Fruit fly (Drosophila melanogaster) whole organism, embryonic: ENCODE data around the gene Mettl5.
A peak's percentile ranks its signal among the peaks of the same experiment; 100 is the strongest.

Experiments used
- Aef1 ChIP-seq: fragments of 200-800 bp; sonication (Bioruptor generic); IDR thresholded peaks from 3 replicates; pipeline ENCODE4 v1.3.6; 2022; ENCODE audit warnings: missing biosample characterization, missing genetic modification characterization
- CG10147 ChIP-seq: fragments of 200-800 bp; sonication (Bioruptor generic); optimal IDR thresholded peaks from 2 replicates; lab custom pipeline; 2019; ENCODE audit warnings: missing biosample characterization, mild to moderate bottlenecking, missing genetic modification characterization, moderate library complexity
- CG10654 ChIP-seq: fragments of 200-800 bp; sonication (Bioruptor generic); optimal IDR thresholded peaks from 2 replicates; lab custom pipeline; 2016; ENCODE audit warnings: missing biosample characterization, missing genetic modification characterization
- CG11696 ChIP-seq: fragments of 200-800 bp; sonication (Bioruptor generic); IDR thresholded peaks from 2 replicates; pipeline ENCODE4 v1.3.6; 2022; ENCODE audit warnings: missing biosample characterization, missing genetic modification characterization
- CG12236 ChIP-seq: fragments of 200-800 bp; sonication (Bioruptor generic); optimal IDR thresholded peaks from 2 replicates; lab custom pipeline; 2016; ENCODE audit warnings: missing biosample characterization, missing genetic modification characterization
- CG12299 ChIP-seq: fragments of 200-800 bp; sonication (Bioruptor generic); optimal IDR thresholded peaks from 2 replicates; lab custom pipeline; 2018; ENCODE audit warnings: missing biosample characterization, mild to moderate bottlenecking, missing genetic modification characterization
- CG12942 ChIP-seq: fragments of 200-800 bp; sonication (Bioruptor generic); optimal IDR thresholded peaks from 3 replicates; lab custom pipeline; 2016; ENCODE audit warnings: missing biosample characterization, missing genetic modification characterization
- CG14710 ChIP-seq: fragments of 200-800 bp; sonication (Bioruptor generic); optimal IDR thresholded peaks from 3 replicates; lab custom pipeline; 2019; ENCODE audit warnings: missing biosample characterization, mild to moderate bottlenecking, missing genetic modification characterization, moderate library complexity
- CG18619 ChIP-seq: fragments of 200-800 bp; sonication (Bioruptor generic); optimal IDR thresholded peaks from 3 replicates; lab custom pipeline; 2017; ENCODE audit warnings: missing biosample characterization, mild to moderate bottlenecking, missing genetic modification characterization
- CG2875 ChIP-seq: fragments of 200-800 bp; sonication (Bioruptor generic); optimal IDR thresholded peaks from 2 replicates; lab custom pipeline; 2017; ENCODE audit warnings: missing biosample characterization, mild to moderate bottlenecking, missing genetic modification characterization, missing genetic modification reagents
- CG2889 ChIP-seq: fragments of 200-800 bp; sonication (Bioruptor generic); IDR thresholded peaks from 3 replicates; pipeline ENCODE4 v1.3.6; 2022; ENCODE audit warnings: missing biosample characterization, missing genetic modification characterization
- CG3407 ChIP-seq: fragments of 200-800 bp; sonication (Bioruptor generic); optimal IDR thresholded peaks from 2 replicates; lab custom pipeline; 2018; ENCODE audit warnings: missing biosample characterization, mild to moderate bottlenecking, missing genetic modification characterization
- CG4617 ChIP-seq: fragments of 200-800 bp; sonication (Bioruptor generic); optimal IDR thresholded peaks from 3 replicates; lab custom pipeline; 2016; ENCODE audit warnings: missing biosample characterization, missing genetic modification characterization, borderline replicate concordance
- CG5180 ChIP-seq: fragments of 200-800 bp; sonication (Bioruptor generic); optimal IDR thresholded peaks from 3 replicates; lab custom pipeline; 2017; ENCODE audit warnings: missing biosample characterization, missing genetic modification characterization, mild to moderate bottlenecking, moderate library complexity, missing genetic modification reagents
- CG5245 ChIP-seq: fragments of 200-800 bp; sonication (Bioruptor generic); optimal IDR thresholded peaks from 3 replicates; lab custom pipeline; 2016; ENCODE audit warnings: missing biosample characterization, missing genetic modification characterization
- CG6813 ChIP-seq: fragments of 200-800 bp; sonication (Bioruptor generic); optimal IDR thresholded peaks from 2 replicates; lab custom pipeline; 2017; ENCODE audit warnings: missing biosample characterization, missing genetic modification characterization, mild to moderate bottlenecking, moderate library complexity, missing genetic modification reagents
- CG7271 ChIP-seq: fragments of 200-800 bp; sonication (Bioruptor generic); optimal IDR thresholded peaks from 2 replicates; lab custom pipeline; 2018; ENCODE audit warnings: missing biosample characterization, mild to moderate bottlenecking, missing genetic modification characterization, moderate library complexity
- CG7963 ChIP-seq: fragments of 200-800 bp; sonication (Bioruptor generic); IDR thresholded peaks from 3 replicates; pipeline ENCODE4 v1.3.6; 2022; ENCODE audit warnings: missing biosample characterization, missing genetic modification characterization; ENCODE audit not compliant: partially characterized antibody
- CG8281 ChIP-seq: fragments of 200-800 bp; sonication (Bioruptor generic); optimal IDR thresholded peaks from 2 replicates; lab custom pipeline; 2018; ENCODE audit warnings: missing biosample characterization, mild to moderate bottlenecking, missing genetic modification characterization, moderate library complexity
- CG8478 ChIP-seq: fragments of >200 bp; optimal IDR thresholded peaks from 2 replicates; lab custom pipeline; 2018
- CkIIα-i1 ChIP-seq: fragments of 200-800 bp; sonication (Bioruptor generic); IDR thresholded peaks from 2 replicates; pipeline ENCODE4 v1.3.6; 2022; ENCODE audit warnings: missing biosample characterization, missing genetic modification characterization
- CoRest ChIP-seq: fragments of 200-800 bp; sonication (Bioruptor generic); optimal IDR thresholded peaks from 3 replicates; lab custom pipeline; 2018; ENCODE audit warnings: missing biosample characterization, mild to moderate bottlenecking, missing genetic modification characterization, moderate library complexity
- D19B ChIP-seq: fragments of 200-800 bp; sonication (Bioruptor generic); optimal IDR thresholded peaks from 2 replicates; lab custom pipeline; 2017; ENCODE audit warnings: missing biosample characterization, mild to moderate bottlenecking, missing genetic modification characterization
- Dek ChIP-seq: fragments of 200-800 bp; sonication (Bioruptor generic); optimal IDR thresholded peaks from 3 replicates; lab custom pipeline; 2019; ENCODE audit warnings: missing biosample characterization, mild to moderate bottlenecking, missing genetic modification characterization, moderate library complexity
- Gug ChIP-seq: fragments of 200-800 bp; sonication (Bioruptor generic); IDR thresholded peaks from 4 replicates; pipeline ENCODE4 v1.3.6; 2022; ENCODE audit warnings: missing biosample characterization, missing genetic modification characterization
- Hsf ChIP-seq: fragments of 200-800 bp; sonication (Bioruptor generic); optimal IDR thresholded peaks from 3 replicates; lab custom pipeline; 2016; ENCODE audit warnings: missing biosample characterization, missing genetic modification characterization
- Nf-YA ChIP-seq: fragments of 200-800 bp; sonication (Bioruptor generic); IDR thresholded peaks from 2 replicates; pipeline ENCODE4 v1.3.6; 2022; ENCODE audit warnings: missing biosample characterization, missing genetic modification characterization
- Nf-YB ChIP-seq: fragments of 200-800 bp; sonication (Bioruptor generic); optimal IDR thresholded peaks from 3 replicates; lab custom pipeline; 2019; ENCODE audit warnings: missing biosample characterization, mild to moderate bottlenecking, missing genetic modification characterization, moderate library complexity
- PHDP ChIP-seq: fragments of 200-800 bp; sonication (Bioruptor generic); optimal IDR thresholded peaks from 3 replicates; lab custom pipeline; 2018; ENCODE audit warnings: missing biosample characterization, mild to moderate bottlenecking, missing genetic modification characterization, moderate library complexity
- Rx ChIP-seq: fragments of 200-800 bp; sonication (Bioruptor generic); IDR thresholded peaks from 2 replicates; pipeline ENCODE4 v1.3.6; 2022; ENCODE audit warnings: missing biosample characterization, missing genetic modification characterization
- Scr ChIP-seq: fragments of 200-800 bp; sonication (Bioruptor generic); IDR thresholded peaks from 2 replicates; pipeline ENCODE4 v1.3.6; 2022; ENCODE audit warnings: missing biosample characterization, missing genetic modification characterization; ENCODE audit not compliant: partially characterized antibody
- Ssrp ChIP-seq: fragments of 200-800 bp; sonication (Bioruptor generic); optimal IDR thresholded peaks from 2 replicates; lab custom pipeline; 2018; ENCODE audit warnings: missing biosample characterization, mild to moderate bottlenecking, missing genetic modification characterization, moderate library complexity
- Stat92E ChIP-seq, 3 experiments: fragments of >200 bp in 2 of 3; fragments of 200-800 bp in 1 of 3; sonication (Bioruptor generic) in 1 of 3; optimal IDR thresholded peaks; 2 replicates each; lab custom pipeline; 2017 to 2019; ENCODE audit warnings: missing biosample characterization in 3 of 3, missing genetic modification characterization in 3 of 3, mild to moderate bottlenecking in 1 of 3, moderate library complexity in 1 of 3
- Tbp ChIP-seq: fragments of >200 bp; optimal IDR thresholded peaks from 2 replicates; lab custom pipeline; 2018; ENCODE audit warnings: missing biosample characterization, missing genetic modification characterization
- aop ChIP-seq: fragments of 200-800 bp; sonication (Bioruptor generic); IDR thresholded peaks from 2 replicates; pipeline ENCODE4 v1.3.6; 2022; ENCODE audit warnings: missing biosample characterization, missing genetic modification characterization
- esg ChIP-seq: fragments of 200-800 bp; sonication (Bioruptor generic); conservative IDR thresholded peaks from 2 replicates; pipeline ENCODE4 v1.3.6; 2022; ENCODE audit warnings: missing biosample characterization, missing genetic modification characterization
- gem ChIP-seq: fragments of 200-800 bp; sonication (Bioruptor generic); optimal IDR thresholded peaks from 2 replicates; lab custom pipeline; 2019; ENCODE audit warnings: missing biosample characterization, mild to moderate bottlenecking, missing genetic modification characterization, moderate library complexity
- gsb-n ChIP-seq: fragments of 200-800 bp; sonication (Bioruptor generic); optimal IDR thresholded peaks from 3 replicates; lab custom pipeline; 2018; ENCODE audit warnings: missing biosample characterization, mild to moderate bottlenecking, missing genetic modification characterization
- her ChIP-seq: fragments of 200-800 bp; sonication (Bioruptor generic); optimal IDR thresholded peaks from 2 replicates; lab custom pipeline; 2016; ENCODE audit warnings: missing biosample characterization, missing genetic modification characterization
- insv ChIP-seq, 2 experiments: fragments of 200-800 bp; sonication (Bioruptor generic); optimal IDR thresholded peaks; 3 replicates each; lab custom pipeline; 2016 to 2018; ENCODE audit warnings: missing biosample characterization in 2 of 2, missing genetic modification characterization in 2 of 2
- kay ChIP-seq: fragments of 200-800 bp; sonication (Bioruptor generic); optimal IDR thresholded peaks from 2 replicates; lab custom pipeline; 2016; ENCODE audit warnings: missing biosample characterization, missing genetic modification characterization
- ken ChIP-seq: fragments of 200-800 bp; sonication (Bioruptor generic); IDR thresholded peaks from 3 replicates; pipeline ENCODE4 v1.3.6; 2022; ENCODE audit warnings: missing biosample characterization, missing genetic modification characterization
- psq ChIP-seq: fragments of 200-800 bp; sonication (Bioruptor generic); optimal IDR thresholded peaks from 2 replicates; lab custom pipeline; 2017; ENCODE audit warnings: missing biosample characterization, missing genetic modification characterization
- pzg ChIP-seq: fragments of 200-800 bp; sonication (Bioruptor generic); optimal IDR thresholded peaks from 3 replicates; lab custom pipeline; 2018; ENCODE audit warnings: missing biosample characterization, mild to moderate bottlenecking, missing genetic modification characterization, moderate library complexity
- sug ChIP-seq: fragments of 200-800 bp; optimal IDR thresholded peaks from 2 replicates; lab custom pipeline; 2019; ENCODE audit warnings: missing biosample characterization, mild to moderate bottlenecking, missing genetic modification characterization, moderate library complexity
- unpg ChIP-seq: fragments of 200-800 bp; sonication (Bioruptor generic); optimal IDR thresholded peaks from 3 replicates; lab custom pipeline; 2018; ENCODE audit warnings: missing biosample characterization, mild to moderate bottlenecking, missing genetic modification characterization, moderate library complexity
- vvl ChIP-seq: fragments of 200-800 bp; sonication (Bioruptor generic); IDR thresholded peaks from 2 replicates; pipeline ENCODE4 v1.3.6; 2022; ENCODE audit warnings: missing biosample characterization, missing genetic modification characterization
- wdn ChIP-seq: fragments of 200-800 bp; sonication (Bioruptor generic); IDR thresholded peaks from 2 replicates; pipeline ENCODE4 v1.3.6; 2022; ENCODE audit warnings: missing biosample characterization, missing genetic modification characterization

Gene Mettl5

dm6 chr3L:19292440-19293175 is 29.0 kb downstream of the Mettl5 start, which contains the start of gene Gbs-76A (continued):
- TF ChIP-seq kay (GFP tag; lab: Kevin White, UChicago) (peak; percentile 44), gsb-n (tag; lab: Kevin White, UChicago) (peak; percentile 71), CG8281 (peak; percentile 73), CG10147 (GFP tag; lab: Kevin White, UChicago) (peak; percentile 87), CG5180 (GFP tag; lab: Kevin White, UChicago) (peak; percentile 67), ken (GFP tag; lab: Robert Waterston, UW) (0 out of 3 replicates have a peak, but pooled peaks have one; percentile 42), CG12942 (GFP tag; lab: Kevin White, UChicago) (no peak), PHDP (tag; lab: Kevin White, UChicago) (peak; percentile 93), CG5245 (no peak), CG8478 (lab: Kevin White, UChicago) (no peak), Rx (GFP tag; lab: Robert Waterston, UW) (peak; percentile 40; the same call in 1 of the 2 replicates), aop (GFP tag; lab: Robert Waterston, UW) (no peak), unpg (peak; percentile 90), insv (GFP tag; optimal IDR thresholded peaks at IDR 0.05; lab: Kevin White, UChicago) (peak in 1 of 2 experiments; percentile 38), CG18619 (GFP tag; lab: Kevin White, UChicago) (peak; percentile 85), Stat92E (GFP tag; optimal IDR thresholded peaks at IDR 0.05; lab: Kevin White, UChicago) (no peak), D19B (GFP tag; lab: Kevin White, UChicago) (peak; percentile 68), Aef1 (peak; percentile 64), Dek (tag; lab: Kevin White, UChicago) (peak; percentile 79), wdn (GFP tag; lab: Robert Waterston, UW) (peak; percentile 49; the same call in 1 of the 2 replicates), Ssrp (tag; lab: Kevin White, UChicago) (peak; percentile 83), CG14710 (tag; lab: Kevin White, UChicago) (peak; percentile 66), CG12299 (tag; lab: Kevin White, UChicago) (peak; percentile 74), Gug (GFP tag; lab: Robert Waterston, UW) (no peak), sug (tag; lab: Kevin White, UChicago) (peak; percentile 88), gem (peak; percentile 94), Nf-YB (GFP tag; lab: Kevin White, UChicago) (peak; percentile 75), CG7963 (no peak), psq (GFP tag; lab: Kevin White, UChicago) (peak; percentile 10), CkIIα-i1 (GFP tag; lab: Robert Waterston, UW) (no peak), Tbp (GFP tag; lab: Kevin White, UChicago) (no peak), CG10654 (peak; percentile 1), CG2875 (GFP tag; lab: Kevin White, UChicago) (peak; percentile 77), CG6813 (peak; percentile 86), pzg (no peak), CG12236 (GFP tag; lab: Kevin White, UChicago) (no peak), esg (peak; percentile 59; the same call in 1 of the 2 replicates), Scr (GFP tag; lab: Robert Waterston, UW) (peak; percentile 33; the same call in 1 of the 2 replicates), Nf-YA (GFP tag; lab: Robert Waterston, UW) (peak; percentile 55; the same call in 1 of the 2 replicates), Hsf (GFP tag; lab: Kevin White, UChicago) (peak; percentile 21), CG11696 (GFP tag; lab: Robert Waterston, UW) (no peak), CG4617 (GFP tag; lab: Kevin White, UChicago) (peak; percentile 4), CG7271 (peak; percentile 14), CoRest (tag; lab: Kevin White, UChicago) (peak; percentile 91), CG3407 (GFP tag; lab: Kevin White, UChicago) (peak; percentile 56), CG2889 (GFP tag; lab: Robert Waterston, UW) (peak; percentile 56; the same call in 1 of the 3 replicates), vvl (GFP tag; lab: Robert Waterston, UW) (peak; percentile 75), her (no peak)
